Fruit fly (Drosophila melanogaster) whole organism, adult: ENCODE data around the gene Ube4A.

ENCODE experiments used
- CG14711 ChIP-seq: fragments of 200-800 bp; sonication (Bioruptor generic); optimal IDR thresholded peaks from 2 replicates; lab custom pipeline; 2018; ENCODE audit warnings: missing biosample characterization, mild to moderate bottlenecking, missing genetic modification characterization, moderate library complexity
- CG33017 ChIP-seq: fragments of 200-800 bp; sonication (Bioruptor generic); optimal IDR thresholded peaks from 2 replicates; lab custom pipeline; 2018; ENCODE audit warnings: missing biosample characterization, mild to moderate bottlenecking, missing genetic modification characterization, moderate library complexity
- CG7045 ChIP-seq: fragments of 200-800 bp; sonication (Bioruptor generic); optimal IDR thresholded peaks from 2 replicates; lab custom pipeline; 2017; ENCODE audit warnings: missing biosample characterization, mild to moderate bottlenecking, missing genetic modification characterization
- cic ChIP-seq: fragments of 200-800 bp; sonication (Bioruptor generic); optimal IDR thresholded peaks from 2 replicates; lab custom pipeline; 2017; ENCODE audit warnings: missing biosample characterization, mild to moderate bottlenecking, missing genetic modification characterization, moderate library complexity
- ovo ChIP-seq: fragments of 200-800 bp; sonication (Bioruptor generic); optimal IDR thresholded peaks from 2 replicates; lab custom pipeline; 2016; ENCODE audit warnings: missing biosample characterization, missing genetic modification characterization
- pad ChIP-seq: fragments of 200-800 bp; sonication (Bioruptor generic); optimal IDR thresholded peaks from 3 replicates; lab custom pipeline; 2017; ENCODE audit warnings: missing biosample characterization, missing genetic modification characterization, mild to moderate bottlenecking, moderate library complexity, missing genetic modification reagents
- toe ChIP-seq: fragments of 200-800 bp; sonication (Bioruptor generic); optimal IDR thresholded peaks from 2 replicates; lab custom pipeline; 2016; ENCODE audit warnings: missing biosample characterization, missing genetic modification characterization

DNA sequence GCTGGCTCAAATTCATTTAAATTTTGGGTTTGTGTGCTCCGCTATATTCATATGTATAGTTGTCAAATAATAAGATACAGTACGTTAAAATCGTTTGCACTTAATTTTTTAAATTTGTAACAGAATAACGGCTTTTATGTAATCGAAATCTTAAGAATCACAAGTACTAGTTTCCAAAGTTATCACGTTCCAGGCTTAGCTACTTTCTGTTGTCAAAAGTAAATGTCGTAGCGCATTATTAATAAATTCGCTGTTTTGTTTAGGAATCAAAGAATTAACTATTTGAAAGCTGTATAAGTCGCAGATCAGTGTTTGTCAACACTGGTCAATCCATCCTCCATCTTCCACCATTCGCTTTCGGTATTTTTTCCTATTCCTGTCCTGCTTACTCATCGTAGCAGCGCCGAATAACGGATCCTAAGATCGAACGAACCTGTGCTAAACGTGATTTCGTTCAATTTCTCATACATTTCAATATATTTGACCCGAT, 5.3 kb downstream of the Ube4A start, which contains the start of the genes CG13771, CG34310 and cup:
- no peak for TF ChIP-seq toe (GFP tag; lab: Kevin White, UChicago)
- TF ChIP-seq ovo (GFP tag; lab: Kevin White, UChicago), result peak; percentile 43
- TF ChIP-seq CG7045, result no peak
- no peak for TF ChIP-seq pad (GFP tag; lab: Kevin White, UChicago)
- no peak for TF ChIP-seq CG14711
- TF ChIP-seq CG33017 (tag; lab: Kevin White, UChicago), result no peak
- TF ChIP-seq cic (GFP tag; lab: Kevin White, UChicago), result no peak
